Worm (Caenorhabditis elegans) whole organism, late embryonic: ENCODE results near the gene F47B8.14.
"Not testable (repeated sequence)": the region's sequence is repeated elsewhere in the genome, so short reads cannot be mapped to it uniquely, and the experiment has no call there.

Experiments used
- C08G9.2 ChIP-seq: sonication (generic microtip); optimal IDR thresholded peaks from 2 replicates; lab custom pipeline; 2016; ENCODE audit warnings: mild to moderate bottlenecking, missing genetic modification characterization, moderate library complexity, missing compliant biosample characterization
- C38D4.7 ChIP-seq: fragments of 200-800 bp; sonication (Bioruptor generic); optimal IDR thresholded peaks from 2 replicates; lab custom pipeline; 2018; ENCODE audit warnings: mild to moderate bottlenecking, missing genetic modification characterization, moderate library complexity, missing compliant biosample characterization
- F13H6.1 ChIP-seq: sonication (generic microtip); optimal IDR thresholded peaks from 2 replicates; lab custom pipeline; 2016; ENCODE audit warnings: missing genetic modification characterization, missing compliant biosample characterization
- K02D7.2 ChIP-seq: sonication (generic microtip); optimal IDR thresholded peaks from 2 replicates; lab custom pipeline; 2017; ENCODE audit warnings: mild to moderate bottlenecking, missing genetic modification characterization, missing compliant biosample characterization
- K09A11.1 ChIP-seq: sonication (generic microtip); optimal IDR thresholded peaks from 2 replicates; lab custom pipeline; 2017; ENCODE audit warnings: antibody characterized with exemption, mild to moderate bottlenecking, missing genetic modification characterization, missing compliant biosample characterization; ENCODE audit not compliant: insufficient read depth
- T23F11.4 ChIP-seq: fragments of 200-800 bp; sonication (Bioruptor generic); optimal IDR thresholded peaks from 2 replicates; lab custom pipeline; 2018; ENCODE audit warnings: mild to moderate bottlenecking, missing genetic modification characterization, missing compliant biosample characterization
- ama-1 ChIP-seq: fragments of 150-350 bp; optimal IDR thresholded peaks from 2 replicates; lab custom pipeline; 2014
- ceh-18 ChIP-seq: sonication (generic microtip); optimal IDR thresholded peaks from 2 replicates; lab custom pipeline; 2016; ENCODE audit warnings: missing genetic modification characterization, missing compliant biosample characterization
- ceh-22 ChIP-seq: sonication (generic microtip); optimal IDR thresholded peaks from 2 replicates; lab custom pipeline; 2017; ENCODE audit warnings: missing biosample characterization, missing genetic modification characterization
- ceh-24 ChIP-seq: sonication (generic microtip); optimal IDR thresholded peaks from 2 replicates; lab custom pipeline; 2016; ENCODE audit warnings: mild to moderate bottlenecking, missing genetic modification characterization, missing compliant biosample characterization
- ceh-31 ChIP-seq: sonication (generic microtip); optimal IDR thresholded peaks from 2 replicates; lab custom pipeline; 2016; ENCODE audit warnings: missing genetic modification characterization, missing compliant biosample characterization
- ceh-45 ChIP-seq: fragments of 200-800 bp; sonication (Bioruptor generic); IDR thresholded peaks from 2 replicates; pipeline ENCODE4 v1.3.6; 2022; ENCODE audit warnings: missing genetic modification reagents, missing genetic modification characterization, missing compliant biosample characterization
- ceh-48 ChIP-seq: sonication (generic microtip); optimal IDR thresholded peaks from 2 replicates; lab custom pipeline; 2016; ENCODE audit warnings: missing genetic modification characterization, inconsistent platforms, missing compliant biosample characterization
- ceh-9 ChIP-seq: sonication (generic microtip); optimal IDR thresholded peaks from 2 replicates; lab custom pipeline; 2016; ENCODE audit warnings: mild to moderate bottlenecking, missing genetic modification characterization, inconsistent platforms, missing compliant biosample characterization
- che-1 ChIP-seq: sonication (generic microtip); optimal IDR thresholded peaks from 2 replicates; lab custom pipeline; 2016; ENCODE audit warnings: mild to moderate bottlenecking, missing genetic modification characterization, missing compliant biosample characterization
- dmd-4 ChIP-seq: sonication (generic microtip); optimal IDR thresholded peaks from 2 replicates; lab custom pipeline; 2016; ENCODE audit warnings: borderline replicate concordance, missing genetic modification characterization, missing compliant biosample characterization
- ets-4 ChIP-seq: sonication (generic microtip); optimal IDR thresholded peaks from 2 replicates; lab custom pipeline; 2016; ENCODE audit warnings: missing genetic modification characterization, missing compliant biosample characterization
- fkh-10 ChIP-seq: fragments of 150-350 bp; optimal IDR thresholded peaks from 2 replicates; lab custom pipeline; 2014; ENCODE audit warnings: missing biosample characterization, missing genetic modification reagents, missing genetic modification characterization
- hlh-13 ChIP-seq: fragments of 200-800 bp; sonication (Bioruptor generic); optimal IDR thresholded peaks from 2 replicates; lab custom pipeline; 2018; ENCODE audit warnings: mild to moderate bottlenecking, missing genetic modification characterization, missing compliant biosample characterization
- hlh-15 ChIP-seq: sonication (generic microtip); optimal IDR thresholded peaks from 2 replicates; lab custom pipeline; 2016; ENCODE audit warnings: missing genetic modification characterization, missing compliant biosample characterization
- hlh-30 ChIP-seq: sonication (generic microtip); optimal IDR thresholded peaks from 2 replicates; lab custom pipeline; 2017; ENCODE audit warnings: antibody characterized with exemption, missing genetic modification characterization, missing compliant biosample characterization; ENCODE audit not compliant: insufficient read depth
- hlh-8 ChIP-seq: sonication (generic microtip); optimal IDR thresholded peaks from 2 replicates; lab custom pipeline; 2016; ENCODE audit warnings: missing genotype, missing genetic modification characterization, missing compliant biosample characterization
- lim-6 ChIP-seq: sonication (generic microtip); optimal IDR thresholded peaks from 2 replicates; lab custom pipeline; 2016; ENCODE audit warnings: missing genetic modification characterization, missing compliant biosample characterization
- madf-2 ChIP-seq: sonication (generic microtip); optimal IDR thresholded peaks from 2 replicates; lab custom pipeline; 2017; ENCODE audit warnings: missing genetic modification characterization, missing compliant biosample characterization
- mec-3 ChIP-seq: sonication (generic microtip); optimal IDR thresholded peaks from 2 replicates; lab custom pipeline; 2016; ENCODE audit warnings: borderline replicate concordance, missing genetic modification characterization, missing compliant biosample characterization
- nfya-1 ChIP-seq: sonication (generic microtip); optimal IDR thresholded peaks from 2 replicates; lab custom pipeline; 2017; ENCODE audit warnings: missing genetic modification characterization, mild to moderate bottlenecking, missing compliant biosample characterization, antibody characterized with exemption, moderate library complexity
- nhr-11 ChIP-seq: fragments of 150-350 bp; optimal IDR thresholded peaks from 2 replicates; lab custom pipeline; 2014; ENCODE audit warnings: missing biosample characterization, missing genetic modification characterization
- nhr-232 ChIP-seq: sonication (generic microtip); optimal IDR thresholded peaks from 2 replicates; lab custom pipeline; 2016; ENCODE audit warnings: missing genetic modification characterization, missing compliant biosample characterization
- odd-2 ChIP-seq: sonication (generic microtip); optimal IDR thresholded peaks from 2 replicates; lab custom pipeline; 2017; ENCODE audit warnings: antibody characterized with exemption, mild to moderate bottlenecking, missing genetic modification characterization, missing compliant biosample characterization
- pha-4 ChIP-seq: fragments of 150-350 bp; optimal IDR thresholded peaks from 2 replicates; lab custom pipeline; 2018; ENCODE audit warnings: missing biosample characterization, missing genetic modification reagents, missing genetic modification characterization
- pqm-1 ChIP-seq: sonication (generic microtip); optimal IDR thresholded peaks from 2 replicates; lab custom pipeline; 2016; ENCODE audit warnings: missing genetic modification characterization, missing compliant biosample characterization
- pros-1 ChIP-seq: fragments of 150-350 bp; optimal IDR thresholded peaks from 2 replicates; lab custom pipeline; 2014; ENCODE audit warnings: missing biosample characterization, missing genetic modification reagents, missing genetic modification characterization
- ref-2 ChIP-seq: sonication (generic microtip); optimal IDR thresholded peaks from 2 replicates; lab custom pipeline; 2016; ENCODE audit warnings: missing genetic modification characterization, missing compliant biosample characterization
- rnt-1 ChIP-seq: sonication (generic microtip); optimal IDR thresholded peaks from 2 replicates; lab custom pipeline; 2016; ENCODE audit warnings: missing genetic modification characterization, missing compliant biosample characterization
- sdc-2 ChIP-seq: sonication (generic microtip); optimal IDR thresholded peaks from 2 replicates; lab custom pipeline; 2016; ENCODE audit warnings: missing genotype, missing genetic modification characterization, missing compliant biosample characterization
- sox-4 ChIP-seq: sonication (generic microtip); optimal IDR thresholded peaks from 2 replicates; lab custom pipeline; 2017; ENCODE audit warnings: mild to moderate bottlenecking, missing genetic modification characterization, inconsistent platforms, missing compliant biosample characterization
- syd-9 ChIP-seq: sonication (generic microtip); optimal IDR thresholded peaks from 2 replicates; lab custom pipeline; 2016; ENCODE audit warnings: mild to moderate bottlenecking, missing genetic modification characterization, moderate library complexity, missing compliant biosample characterization
- tbx-2 ChIP-seq: sonication (generic microtip); optimal IDR thresholded peaks from 2 replicates; lab custom pipeline; 2016; ENCODE audit warnings: missing genetic modification characterization, missing compliant biosample characterization
- ttx-3 ChIP-seq: sonication (generic microtip); optimal IDR thresholded peaks from 2 replicates; lab custom pipeline; 2016; ENCODE audit warnings: missing genetic modification reagents, missing genetic modification characterization, missing compliant biosample characterization
- unc-3 ChIP-seq, 2 experiments: fragments of 200-800 bp in 1 of 2; sonication (Bioruptor generic) in 1 of 2; sonication (generic microtip) in 1 of 2; conservative IDR thresholded peaks in 1 of 2; optimal IDR thresholded peaks in 1 of 2; 2 replicates each; pipeline versions ENCODE4 v1.3.6 to Lab custom; 2016 to 2022; ENCODE audit warnings: missing compliant biosample characterization in 2 of 2, missing genetic modification characterization in 2 of 2, missing genetic modification reagents in 1 of 2
- unc-42 ChIP-seq: sonication (generic microtip); optimal IDR thresholded peaks from 2 replicates; lab custom pipeline; 2016; ENCODE audit warnings: missing genotype, missing genetic modification characterization, missing compliant biosample characterization
- zip-5 ChIP-seq: sonication (generic microtip); optimal IDR thresholded peaks from 2 replicates; lab custom pipeline; 2016; ENCODE audit warnings: missing genetic modification characterization, missing compliant biosample characterization
- ztf-16 ChIP-seq: sonication (generic microtip); optimal IDR thresholded peaks from 2 replicates; lab custom pipeline; 2017; ENCODE audit warnings: missing genetic modification characterization, missing compliant biosample characterization

F47B8.14 gene

DNA sequence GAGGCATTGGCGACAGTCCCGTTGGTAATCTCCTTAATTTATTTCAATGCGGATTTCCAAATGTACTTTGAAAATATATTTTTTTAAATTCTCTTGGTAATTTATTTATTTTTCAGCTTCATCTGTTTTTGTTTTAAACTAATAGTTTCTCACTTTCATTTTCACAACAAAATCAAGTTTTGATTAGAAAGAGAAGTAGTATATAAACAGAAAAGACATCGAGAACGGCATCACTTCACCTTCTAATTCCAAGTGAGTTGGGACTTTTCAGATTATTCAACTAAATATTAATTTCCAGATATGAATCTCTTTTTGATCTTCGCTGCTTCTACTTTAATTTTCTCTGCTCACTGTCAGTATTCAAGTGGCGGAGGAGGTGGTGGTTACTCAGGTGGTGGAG is at the start of gene F47B8.14:
Gene F47B8.14 (plus strand): TSS at position 301 of the 400 bp plus-strand sequence.
- no peak for TF ChIP-seq T23F11.4 (GFP tag; lab: Kevin White, UChicago)
- no peak for TF ChIP-seq rnt-1 (tag; lab: Kevin White, UChicago)
- TF ChIP-seq ttx-3 (tag; lab: Kevin White, UChicago), result no peak
- no peak for TF ChIP-seq F13H6.1
- TF ChIP-seq ceh-24 (tag; lab: Kevin White, UChicago), result no peak
- TF ChIP-seq unc-3 (GFP tag; conservative IDR thresholded peaks at IDR 0.05; lab: Robert Waterston, UW), result no peak
- TF ChIP-seq unc-3 (tag; optimal IDR thresholded peaks at IDR 0.05; lab: Kevin White, UChicago), result no peak
- TF ChIP-seq unc-42, result no peak
- no peak for TF ChIP-seq C38D4.7 (GFP tag; lab: Kevin White, UChicago)
- no peak for TF ChIP-seq ceh-31 (tag; lab: Kevin White, UChicago)

DNA sequence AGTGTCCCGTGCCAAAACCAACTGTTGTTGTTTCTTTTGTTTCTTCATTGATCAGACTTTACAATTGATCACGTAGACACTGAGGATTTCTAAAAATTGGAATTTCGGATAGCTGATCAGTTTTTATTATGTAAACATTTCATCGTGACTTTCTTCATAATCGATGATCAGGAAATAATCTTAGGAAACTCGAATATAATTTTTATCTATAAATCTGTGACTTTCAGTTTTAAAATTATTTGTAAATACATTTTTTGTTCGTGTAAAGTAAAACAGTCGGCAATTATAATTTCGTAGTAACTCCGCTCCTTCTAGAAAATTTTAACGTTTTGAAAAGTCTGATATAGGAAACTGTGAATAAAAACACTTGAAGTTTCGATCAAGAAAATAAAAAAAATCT is 49.6 kb upstream of the F47B8.14 start, which contains the start of gene F40G12.5:
Gene F40G12.5 (minus strand): TSS at position 101 of the 400 bp plus-strand sequence.
- TF ChIP-seq hlh-8 (tag; lab: Kevin White, UChicago) (no peak), che-1 (tag; lab: Kevin White, UChicago) (no peak), pha-4 (tag; lab: Kevin White, UChicago) (no peak), ama-1 (lab: Kevin White, UChicago) (no peak), F13H6.1 (no peak), ceh-45 (GFP tag; lab: Robert Waterston, UW) (no peak), C38D4.7 (GFP tag; lab: Kevin White, UChicago) (no peak), syd-9 (no peak), ztf-16 (tag; lab: Kevin White, UChicago) (no peak), fkh-10 (GFP tag; lab: Kevin White, UChicago) (no peak), K09A11.1 (tag; lab: Kevin White, UChicago) (no peak)

DNA sequence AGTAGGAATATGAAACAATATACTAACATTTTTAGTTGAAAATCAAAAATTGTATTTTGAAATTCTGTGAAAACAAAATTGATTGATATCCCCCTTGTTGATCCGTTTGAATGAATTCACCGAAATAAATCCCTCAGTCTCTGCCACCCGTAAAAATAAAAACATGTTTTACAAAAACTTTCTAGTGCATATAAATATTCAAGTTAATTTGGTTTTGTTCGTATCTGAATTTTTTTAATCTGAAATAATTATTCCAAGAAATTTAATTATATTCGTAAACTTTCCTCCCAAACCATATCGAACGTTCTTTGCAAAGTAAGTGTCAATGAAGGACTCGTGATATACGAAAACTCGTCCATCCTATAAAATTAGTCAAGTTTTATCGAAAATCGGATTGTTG is 47.3 kb upstream of the F47B8.14 start, which contains the start of gene F40G12.6:
Gene F40G12.6 (minus strand): TSS at position 101 of the 400 bp plus-strand sequence.
- no peak for TF ChIP-seq ceh-22 (tag; lab: Kevin White, UChicago)
- TF ChIP-seq sox-4 (tag; lab: Kevin White, UChicago), result no peak
- TF ChIP-seq tbx-2 (tag; lab: Kevin White, UChicago), result no peak
- no peak for TF ChIP-seq hlh-30 (tag; lab: Kevin White, UChicago)
- TF ChIP-seq pros-1 (tag; lab: Kevin White, UChicago), result no peak
- TF ChIP-seq dmd-4 (tag; lab: Kevin White, UChicago), result no peak
- TF ChIP-seq ref-2 (tag; lab: Kevin White, UChicago), result no peak
- TF ChIP-seq hlh-8 (tag; lab: Kevin White, UChicago), result no peak
- no peak for TF ChIP-seq nhr-232 (tag; lab: Kevin White, UChicago)
- TF ChIP-seq hlh-15 (tag; lab: Kevin White, UChicago), result no peak
- TF ChIP-seq madf-2, result no peak
- TF ChIP-seq K09A11.1 (tag; lab: Kevin White, UChicago), result no peak
- TF ChIP-seq pqm-1 (tag; lab: Kevin White, UChicago), result no peak
- TF ChIP-seq unc-3 (GFP tag; conservative IDR thresholded peaks at IDR 0.05; lab: Robert Waterston, UW), result no peak
- no peak for TF ChIP-seq unc-3 (tag; optimal IDR thresholded peaks at IDR 0.05; lab: Kevin White, UChicago)
- TF ChIP-seq sdc-2 (tag; lab: Kevin White, UChicago), result no peak
- TF ChIP-seq, all 69 proteins: peak for 0

DNA sequence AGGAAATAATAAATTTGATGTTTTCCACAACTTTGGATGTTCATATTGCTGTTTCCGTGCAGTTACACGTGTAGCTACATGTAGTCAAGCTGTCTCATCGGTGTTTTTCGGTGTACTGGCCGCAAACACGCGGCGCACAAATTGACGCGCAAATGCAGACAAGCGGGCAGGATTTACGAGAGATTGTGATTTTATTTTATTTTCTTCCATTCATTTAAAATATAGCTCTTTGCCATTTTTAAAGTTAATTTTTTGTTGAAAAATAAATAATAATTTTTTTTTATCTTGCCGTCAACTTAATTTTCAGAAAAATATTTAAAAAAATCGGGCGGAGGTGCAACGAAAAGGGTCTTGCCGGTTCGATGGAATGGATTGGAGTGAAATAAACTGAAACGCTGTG is 46.1 kb upstream of the F47B8.14 start, which contains the start of gene F40G12.7:
Gene F40G12.7 (plus strand): TSS at position 301 of the 400 bp plus-strand sequence.
- not testable (repeated sequence) for TF ChIP-seq ets-4 (tag; lab: Kevin White, UChicago); odd-2 (tag; lab: Kevin White, UChicago); hlh-13 (GFP tag; lab: Kevin White, UChicago)

DNA sequence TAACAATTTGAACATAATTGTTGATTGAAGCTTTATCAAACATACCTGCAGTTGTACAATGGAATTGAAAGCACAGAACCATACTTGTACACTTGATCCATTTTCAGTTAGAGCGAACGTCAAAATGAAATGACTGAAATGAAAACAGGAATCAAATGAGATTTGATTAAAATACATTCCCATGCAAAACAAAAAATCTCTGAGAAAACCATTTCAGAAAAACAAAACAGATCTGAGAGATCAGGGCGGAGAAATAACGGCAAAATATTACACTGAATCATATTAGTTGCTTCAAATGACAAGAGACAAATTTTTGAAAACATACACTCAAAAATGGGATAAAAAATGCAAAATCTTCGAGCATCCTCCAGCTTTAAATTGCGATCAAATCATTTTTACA is 40.6 kb upstream of the F47B8.14 start, which contains the start of gene srt-33:
Gene srt-33 (minus strand): TSS at position 101 of the 400 bp plus-strand sequence.
- TF ChIP-seq K02D7.2 (tag; lab: Kevin White, UChicago) (no peak), K09A11.1 (tag; lab: Kevin White, UChicago) (no peak), sdc-2 (tag; lab: Kevin White, UChicago) (no peak), lim-6 (tag; lab: Kevin White, UChicago) (no peak), nhr-11 (no peak), zip-5 (tag; lab: Kevin White, UChicago) (no peak), ceh-48 (tag; lab: Kevin White, UChicago) (no peak), F13H6.1 (no peak), C38D4.7 (GFP tag; lab: Kevin White, UChicago) (no peak), nfya-1 (tag; lab: Kevin White, UChicago) (no peak), dmd-4 (tag; lab: Kevin White, UChicago) (no peak), mec-3 (tag; lab: Kevin White, UChicago) (no peak), C08G9.2 (no peak), ceh-9 (no peak), madf-2 (no peak), ceh-18 (tag; lab: Kevin White, UChicago) (no peak)
